Worm (Caenorhabditis elegans) whole organism, L2 larva: ENCODE data around the gene T06E6.15.

ENCODE experiments used
- alr-1 ChIP-seq: fragments of 150-350 bp; optimal IDR thresholded peaks from 2 replicates; lab custom pipeline; 2014; ENCODE audit warnings: missing biosample characterization, missing genetic modification characterization
- ztf-11 ChIP-seq: sonication (generic microtip); optimal IDR thresholded peaks from 2 replicates; lab custom pipeline; 2017; ENCODE audit warnings: missing biosample characterization, missing genetic modification characterization

DNA sequence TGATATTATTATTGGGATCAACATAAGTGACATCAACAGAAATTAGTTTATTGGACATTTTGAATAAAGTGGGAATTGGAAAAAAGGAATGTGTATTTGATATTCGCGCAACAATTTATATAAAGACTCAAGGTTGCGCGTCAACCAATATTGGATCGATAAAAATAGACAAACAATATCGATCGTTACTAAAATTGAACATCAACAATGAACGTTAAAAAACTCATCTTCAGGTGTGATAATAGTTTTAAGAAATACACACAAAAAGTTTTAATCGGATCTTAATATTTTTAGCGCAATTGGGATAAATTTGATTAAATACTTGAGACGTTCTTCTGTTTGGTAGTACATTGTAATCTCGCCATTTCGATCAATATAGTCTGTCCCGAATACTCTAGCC is 24.0 kb upstream of the T06E6.15 start, which contains the start of gene fbxa-104:
- TF ChIP-seq ztf-11 (tag; lab: Kevin White, UChicago), result no peak
- no peak for TF ChIP-seq alr-1 (tag; lab: Kevin White, UChicago)
